Worm (Caenorhabditis elegans) whole organism, young adult: Measurements from ENCODE around the gene par-2.

Experiments used
- K11D2.4 ChIP-seq: fragments of 200-800 bp; sonication (Bioruptor generic); IDR thresholded peaks from 2 replicates; pipeline ENCODE4 v1.3.6; 2022; ENCODE audit warnings: missing genetic modification reagents, missing genetic modification characterization, missing compliant biosample characterization
- pha-4 ChIP-seq: fragments of 150-350 bp; sonication (generic microtip); optimal IDR thresholded peaks from 2 replicates; lab custom pipeline; 2014; ENCODE audit warnings: missing biosample characterization, missing genetic modification reagents, missing genetic modification characterization

ce11 chrIII:1080536-1080935, 665 bp upstream of the par-2 start, which contains the start of the genes rab-18 and kbp-4:
- TF ChIP-seq pha-4 (tag; lab: Kevin White, UChicago), result peak; percentile 98
- TF ChIP-seq K11D2.4, result peak; percentile 87
